Fruit fly (Drosophila melanogaster) whole organism, adult: Measurements from ENCODE around the gene CG14294.

Source experiments
- CG11617 ChIP-seq: fragments of 200-800 bp; sonication (Bioruptor generic); optimal IDR thresholded peaks from 2 replicates; lab custom pipeline; 2017; ENCODE audit warnings: mild to moderate bottlenecking, missing biosample characterization, missing genetic modification reagents, missing genetic modification characterization
- CG12768 ChIP-seq: fragments of 200-800 bp; sonication (Bioruptor generic); optimal IDR thresholded peaks from 2 replicates; lab custom pipeline; 2017; ENCODE audit warnings: missing biosample characterization, missing genetic modification characterization, mild to moderate bottlenecking, moderate library complexity, missing genetic modification reagents
- CG14711 ChIP-seq: fragments of 200-800 bp; sonication (Bioruptor generic); optimal IDR thresholded peaks from 2 replicates; lab custom pipeline; 2018; ENCODE audit warnings: missing biosample characterization, mild to moderate bottlenecking, missing genetic modification characterization, moderate library complexity
- CG1620 ChIP-seq: fragments of 200-800 bp; sonication (Bioruptor generic); optimal IDR thresholded peaks from 2 replicates; lab custom pipeline; 2016; ENCODE audit warnings: missing biosample characterization, missing genetic modification characterization
- CG33017 ChIP-seq: fragments of 200-800 bp; sonication (Bioruptor generic); optimal IDR thresholded peaks from 2 replicates; lab custom pipeline; 2018; ENCODE audit warnings: missing biosample characterization, mild to moderate bottlenecking, missing genetic modification characterization, moderate library complexity
- CG5204 ChIP-seq: fragments of 200-800 bp; sonication (Bioruptor generic); optimal IDR thresholded peaks from 2 replicates; lab custom pipeline; 2016; ENCODE audit warnings: missing biosample characterization, missing genetic modification characterization
- CG7045 ChIP-seq: fragments of 200-800 bp; sonication (Bioruptor generic); optimal IDR thresholded peaks from 2 replicates; lab custom pipeline; 2017; ENCODE audit warnings: missing biosample characterization, mild to moderate bottlenecking, missing genetic modification characterization
- CG7101 ChIP-seq: fragments of 200-800 bp; sonication (Bioruptor generic); optimal IDR thresholded peaks from 2 replicates; lab custom pipeline; 2018; ENCODE audit warnings: missing biosample characterization, mild to moderate bottlenecking, missing genetic modification characterization, moderate library complexity
- Clk ChIP-seq: fragments of 200-800 bp; sonication (Bioruptor generic); optimal IDR thresholded peaks from 2 replicates; lab custom pipeline; 2017; ENCODE audit warnings: missing biosample characterization, missing genetic modification characterization
- Crg-1 ChIP-seq: fragments of 200-800 bp; sonication (Bioruptor generic); optimal IDR thresholded peaks from 2 replicates; lab custom pipeline; 2016; ENCODE audit warnings: missing biosample characterization, missing genetic modification characterization
- Hr96 ChIP-seq: fragments of 200-800 bp; sonication (Bioruptor generic); optimal IDR thresholded peaks from 2 replicates; lab custom pipeline; 2016; ENCODE audit warnings: missing biosample characterization, missing genetic modification characterization
- Mnt ChIP-seq: fragments of 200-800 bp; sonication (Bioruptor generic); optimal IDR thresholded peaks from 2 replicates; lab custom pipeline; 2016; ENCODE audit warnings: missing biosample characterization, mild to moderate bottlenecking, missing genetic modification characterization
- bab1 ChIP-seq: fragments of 200-800 bp; sonication (Bioruptor generic); optimal IDR thresholded peaks from 3 replicates; lab custom pipeline; 2019; ENCODE audit warnings: missing biosample characterization, mild to moderate bottlenecking, missing genetic modification characterization, moderate library complexity
- cic ChIP-seq: fragments of 200-800 bp; sonication (Bioruptor generic); optimal IDR thresholded peaks from 2 replicates; lab custom pipeline; 2017; ENCODE audit warnings: missing biosample characterization, mild to moderate bottlenecking, missing genetic modification characterization, moderate library complexity
- cnc ChIP-seq, 2 experiments: fragments of >200 bp; optimal IDR thresholded peaks; 2 replicates each; lab custom pipeline; 2017
- kay ChIP-seq: fragments of 200-800 bp; sonication (Bioruptor generic); peaks from one replicate; lab custom pipeline; 2016; ENCODE audit warnings: missing biosample characterization, missing genetic modification characterization, borderline replicate concordance
- ovo ChIP-seq: fragments of 200-800 bp; sonication (Bioruptor generic); optimal IDR thresholded peaks from 2 replicates; lab custom pipeline; 2016; ENCODE audit warnings: missing biosample characterization, missing genetic modification characterization
- pad ChIP-seq: fragments of 200-800 bp; sonication (Bioruptor generic); optimal IDR thresholded peaks from 3 replicates; lab custom pipeline; 2017; ENCODE audit warnings: missing biosample characterization, missing genetic modification characterization, mild to moderate bottlenecking, moderate library complexity, missing genetic modification reagents
- tj ChIP-seq: fragments of 200-800 bp; sonication (Bioruptor generic); optimal IDR thresholded peaks from 3 replicates; lab custom pipeline; 2017; ENCODE audit warnings: missing biosample characterization, mild to moderate bottlenecking, missing genetic modification characterization, moderate library complexity
- toe ChIP-seq: fragments of 200-800 bp; sonication (Bioruptor generic); optimal IDR thresholded peaks from 2 replicates; lab custom pipeline; 2016; ENCODE audit warnings: missing biosample characterization, missing genetic modification characterization

CG14294 gene

dm6 chr3R:18916715-18917253, 14.7 kb upstream of the CG14294 start:
- TF ChIP-seq pad (GFP tag; lab: Kevin White, UChicago) (peak; percentile 56), Crg-1 (GFP tag; lab: Kevin White, UChicago) (peak; percentile 14), Mnt (GFP tag; lab: Kevin White, UChicago) (peak; percentile 65), toe (no peak), ovo (GFP tag; lab: Kevin White, UChicago) (no peak), kay (GFP tag; lab: Kevin White, UChicago) (peak; percentile 99), bab1 (GFP tag; lab: Kevin White, UChicago) (peak; percentile 83), CG5204 (GFP tag; lab: Kevin White, UChicago) (no peak), CG7045 (GFP tag; lab: Kevin White, UChicago) (peak; percentile 36), CG33017 (peak; percentile 65), Clk (GFP tag; lab: Kevin White, UChicago) (no peak), CG14711 (peak; percentile 44), CG7101 (tag; lab: Kevin White, UChicago) (peak; percentile 56), CG11617 (GFP tag; lab: Kevin White, UChicago) (peak; percentile 57), cic (GFP tag; lab: Kevin White, UChicago) (peak; percentile 82), tj (peak; percentile 94), Hr96 (GFP tag; lab: Kevin White, UChicago) (peak; percentile 59), cnc (optimal IDR thresholded peaks at IDR 0.05; lab: Kevin White, UChicago) (peak; percentile 95 to 99), CG1620 (no peak), CG12768 (GFP tag; lab: Kevin White, UChicago) (peak; percentile 81)

dm6 chr3R:18915644-18916194, 13.7 kb upstream of the CG14294 start:
- TF ChIP-seq tj, result no peak
- no peak for TF ChIP-seq cnc (optimal IDR thresholded peaks at IDR 0.05; lab: Kevin White, UChicago)
- TF ChIP-seq cic (GFP tag; lab: Kevin White, UChicago), result peak; percentile 46

dm6 chr3R:18914594-18915275, 12.7 kb upstream of the CG14294 start, which contains the start of gene Xrp1:
Gene Xrp1, plus strand, starts transcription at chr3R:18914968.
- TF ChIP-seq cic (GFP tag; lab: Kevin White, UChicago), result peak; percentile 68
- no peak for TF ChIP-seq toe
- peak; percentile 28 for TF ChIP-seq ovo (GFP tag; lab: Kevin White, UChicago)
- TF ChIP-seq CG7045 (GFP tag; lab: Kevin White, UChicago), result no peak
- peak; percentile 79 for TF ChIP-seq CG12768 (GFP tag; lab: Kevin White, UChicago)
- peak; percentile 50 for TF ChIP-seq CG7101 (tag; lab: Kevin White, UChicago)
- TF ChIP-seq cnc (optimal IDR thresholded peaks at IDR 0.05; lab: Kevin White, UChicago), result no peak
- TF ChIP-seq CG5204 (GFP tag; lab: Kevin White, UChicago), result no peak
- TF ChIP-seq Hr96 (GFP tag; lab: Kevin White, UChicago), result no peak
- TF ChIP-seq tj, result peak; percentile 94
- TF ChIP-seq Clk (GFP tag; lab: Kevin White, UChicago), result no peak
- TF ChIP-seq CG33017, result peak; percentile 65
- TF ChIP-seq CG1620, result no peak
- TF ChIP-seq CG14711, result no peak
- peak; percentile 3 for TF ChIP-seq bab1 (GFP tag; lab: Kevin White, UChicago)
- TF ChIP-seq kay (GFP tag; lab: Kevin White, UChicago), result peak; percentile 85
- TF ChIP-seq Crg-1 (GFP tag; lab: Kevin White, UChicago), result no peak
- TF ChIP-seq Mnt (GFP tag; lab: Kevin White, UChicago), result peak; percentile 71
- peak; percentile 14 for TF ChIP-seq pad (GFP tag; lab: Kevin White, UChicago)
- TF ChIP-seq CG11617 (GFP tag; lab: Kevin White, UChicago), result no peak

- TF ChIP-seq CG14711 (peak; percentile 4), Clk (GFP tag; lab: Kevin White, UChicago) (no peak), CG33017 (peak; percentile 13), Hr96 (GFP tag; lab: Kevin White, UChicago) (no peak), Crg-1 (GFP tag; lab: Kevin White, UChicago) (no peak), tj (no peak), pad (GFP tag; lab: Kevin White, UChicago) (no peak), kay (GFP tag; lab: Kevin White, UChicago) (peak; percentile 80), CG1620 (no peak), cic (GFP tag; lab: Kevin White, UChicago) (no peak), bab1 (GFP tag; lab: Kevin White, UChicago) (no peak), CG7045 (GFP tag; lab: Kevin White, UChicago) (no peak), CG5204 (GFP tag; lab: Kevin White, UChicago) (no peak), CG12768 (GFP tag; lab: Kevin White, UChicago) (no peak), Mnt (GFP tag; lab: Kevin White, UChicago) (no peak), CG11617 (GFP tag; lab: Kevin White, UChicago) (no peak), CG7101 (tag; lab: Kevin White, UChicago) (no peak), cnc (optimal IDR thresholded peaks at IDR 0.05; lab: Kevin White, UChicago) (no peak), ovo (GFP tag; lab: Kevin White, UChicago) (no peak), toe (peak; percentile 33)
These were observed 12.0 kb upstream of the CG14294 start for dm6 chr3R:18913856-18914593.
